Worm (Caenorhabditis elegans) whole organism, L1 larva: Measurements from ENCODE around the gene rab-19.

ENCODE experiments used
- elt-3 ChIP-seq, 6 experiments: fragments of 150-350 bp in 1 of 6; sonication (generic microtip); optimal IDR thresholded peaks; 2 replicates each; lab custom pipeline; 2017 to 2018; ENCODE audit warnings: missing biosample characterization in 6 of 6, missing genetic modification characterization in 6 of 6, inconsistent platforms in 1 of 6
- mdl-1 ChIP-seq, 2 experiments: fragments of 150-350 bp; optimal IDR thresholded peaks; 2 replicates each; lab custom pipeline; 2014 to 2017; ENCODE audit warnings: missing biosample characterization in 2 of 2, missing genetic modification characterization in 2 of 2, inconsistent platforms in 1 of 2
- skn-1 ChIP-seq: fragments of 150-350 bp; optimal IDR thresholded peaks from 2 replicates; lab custom pipeline; 2014; ENCODE audit warnings: missing biosample characterization, missing genetic modification characterization
- sup-37 ChIP-seq: fragments of 200-800 bp; sonication (Bioruptor generic); optimal IDR thresholded peaks from 2 replicates; lab custom pipeline; 2018; ENCODE audit warnings: mild to moderate bottlenecking, missing genetic modification characterization, missing compliant biosample characterization

- no peak for TF ChIP-seq sup-37 (GFP tag; lab: Kevin White, UChicago)
- TF ChIP-seq skn-1 (tag; lab: Kevin White, UChicago) = peak; percentile 29
- TF ChIP-seq mdl-1 (tag; optimal IDR thresholded peaks at IDR 0.05; lab: Kevin White, UChicago) = no peak
- TF ChIP-seq elt-3 (tag; optimal IDR thresholded peaks at IDR 0.05; lab: Kevin White, UChicago) = no peak
These were observed 13.9 kb downstream of the rab-19 start, which contains the start of the genes rla-2, popl-7 and Y62E10A.24 for ce11 chrIV:13370235-13370739.
